Worm (Caenorhabditis elegans) whole organism, mixed stage, embryonic: ENCODE results near the gene nlp-63.

Experiments
- blmp-1 ChIP-seq: fragments of 150-350 bp; optimal IDR thresholded peaks from 2 replicates; lab custom pipeline; 2014; ENCODE audit warnings: missing biosample characterization, missing genetic modification characterization
- nhr-12 ChIP-seq: fragments of 150-350 bp; optimal IDR thresholded peaks from 2 replicates; lab custom pipeline; 2014; ENCODE audit warnings: missing biosample characterization, missing genetic modification characterization
- tbx-8 ChIP-seq: fragments of 200-800 bp; sonication (Bioruptor generic); optimal IDR thresholded peaks from 2 replicates; lab custom pipeline; 2018; ENCODE audit warnings: mild to moderate bottlenecking, missing genetic modification characterization, moderate library complexity, missing compliant biosample characterization
- unc-39 ChIP-seq: fragments of 150-350 bp; optimal IDR thresholded peaks from 2 replicates; lab custom pipeline; 2014; ENCODE audit warnings: missing biosample characterization, missing genetic modification characterization
- unc-62 ChIP-seq: fragments of 150-350 bp; optimal IDR thresholded peaks from 2 replicates; lab custom pipeline; 2014; ENCODE audit warnings: missing biosample characterization, missing genetic modification reagents, missing genetic modification characterization
- ztf-11 ChIP-seq: fragments of 150-350 bp; optimal IDR thresholded peaks from 2 replicates; lab custom pipeline; 2014; ENCODE audit warnings: missing biosample characterization, missing genetic modification characterization

- no peak for TF ChIP-seq unc-62 (GFP tag; lab: Kevin White, UChicago)
- no peak for TF ChIP-seq tbx-8
- no peak for TF ChIP-seq unc-39 (tag; lab: Kevin White, UChicago)
- no peak for TF ChIP-seq ztf-11 (tag; lab: Kevin White, UChicago)
- no peak for TF ChIP-seq nhr-12
- no peak for TF ChIP-seq blmp-1
Measured at ce11 chrII:10122465-10122864, 32.7 kb upstream of the nlp-63 start, which contains the start of gene F27E5.7.
